Fruit fly (Drosophila melanogaster) whole organism, embryonic: ENCODE results near the gene CG7685.
A peak's percentile ranks its signal among the peaks of the same experiment; 100 is the strongest.

Experiments
- Asciz ChIP-seq: fragments of 200-800 bp; sonication (Bioruptor generic); optimal IDR thresholded peaks from 2 replicates; lab custom pipeline; 2017; ENCODE audit warnings: missing biosample characterization, mild to moderate bottlenecking, missing genetic modification characterization, missing genetic modification reagents
- CG10366 ChIP-seq: fragments of 200-800 bp; sonication (Bioruptor generic); IDR thresholded peaks from 2 replicates; pipeline ENCODE4 v1.3.6; 2022; ENCODE audit warnings: missing biosample characterization, missing genetic modification characterization
- CG11085 ChIP-seq: fragments of 200-800 bp; sonication (Bioruptor generic); IDR thresholded peaks from 2 replicates; pipeline ENCODE4 v1.3.6; 2022; ENCODE audit warnings: missing biosample characterization, missing genetic modification characterization
- CG11560 ChIP-seq: fragments of 200-800 bp; sonication (Bioruptor generic); IDR thresholded peaks from 3 replicates; pipeline ENCODE4 v1.3.6; 2022; ENCODE audit warnings: missing biosample characterization, missing genetic modification characterization
- CG15073 ChIP-seq: fragments of 200-800 bp; sonication (Bioruptor generic); optimal IDR thresholded peaks from 2 replicates; lab custom pipeline; 2016; ENCODE audit warnings: missing biosample characterization, missing genetic modification characterization
- CG15514 ChIP-seq: fragments of 200-800 bp; sonication (Bioruptor generic); optimal IDR thresholded peaks from 3 replicates; lab custom pipeline; 2017; ENCODE audit warnings: missing biosample characterization, missing genetic modification characterization, mild to moderate bottlenecking, moderate library complexity, missing genetic modification reagents
- CG15696 ChIP-seq: fragments of 200-800 bp; sonication (Bioruptor generic); optimal IDR thresholded peaks from 2 replicates; lab custom pipeline; 2019; ENCODE audit warnings: missing biosample characterization, mild to moderate bottlenecking, missing genetic modification characterization, moderate library complexity
- CG17912 ChIP-seq: fragments of 200-800 bp; sonication (Bioruptor generic); optimal IDR thresholded peaks from 2 replicates; lab custom pipeline; 2018; ENCODE audit warnings: missing biosample characterization, mild to moderate bottlenecking, missing genetic modification characterization
- CG18764 ChIP-seq: fragments of 200-800 bp; sonication (Bioruptor generic); optimal IDR thresholded peaks from 3 replicates; lab custom pipeline; 2016; ENCODE audit warnings: missing biosample characterization, missing genetic modification characterization
- CG2120 ChIP-seq: fragments of 200-800 bp; sonication (Bioruptor generic); optimal IDR thresholded peaks from 3 replicates; lab custom pipeline; 2016; ENCODE audit warnings: missing biosample characterization, missing genetic modification characterization
- CG2889 ChIP-seq: fragments of 200-800 bp; sonication (Bioruptor generic); IDR thresholded peaks from 3 replicates; pipeline ENCODE4 v1.3.6; 2022; ENCODE audit warnings: missing biosample characterization, missing genetic modification characterization
- CG30431 ChIP-seq: fragments of 200-800 bp; sonication (Bioruptor generic); optimal IDR thresholded peaks from 2 replicates; lab custom pipeline; 2017; ENCODE audit warnings: missing biosample characterization, missing genetic modification characterization
- CG31441 ChIP-seq: fragments of 200-800 bp; sonication (Bioruptor generic); IDR thresholded peaks from 2 replicates; pipeline ENCODE4 v1.3.6; 2022; ENCODE audit warnings: missing biosample characterization, missing genetic modification characterization
- CG43689 ChIP-seq: fragments of 200-800 bp; sonication (Bioruptor generic); IDR thresholded peaks from 2 replicates; pipeline ENCODE4 v1.3.6; 2022; ENCODE audit warnings: missing biosample characterization, missing genetic modification characterization
- CG6254 ChIP-seq: fragments of 200-800 bp; sonication (Bioruptor generic); optimal IDR thresholded peaks from 3 replicates; lab custom pipeline; 2017; ENCODE audit warnings: mild to moderate bottlenecking, missing biosample characterization, missing genetic modification reagents, missing genetic modification characterization
- CG6272 ChIP-seq: fragments of 200-800 bp; sonication (Bioruptor generic); IDR thresholded peaks from 2 replicates; pipeline ENCODE4 v1.3.6; 2022; ENCODE audit warnings: missing biosample characterization, missing genetic modification characterization
- CG6683 ChIP-seq: fragments of 200-800 bp; sonication (Bioruptor generic); optimal IDR thresholded peaks from 2 replicates; lab custom pipeline; 2017; ENCODE audit warnings: missing biosample characterization, mild to moderate bottlenecking, missing genetic modification characterization, missing genetic modification reagents
- CG7271 ChIP-seq: fragments of 200-800 bp; sonication (Bioruptor generic); optimal IDR thresholded peaks from 2 replicates; lab custom pipeline; 2018; ENCODE audit warnings: missing biosample characterization, mild to moderate bottlenecking, missing genetic modification characterization, moderate library complexity
- CG7928 ChIP-seq: fragments of 200-800 bp; sonication (Bioruptor generic); optimal IDR thresholded peaks from 2 replicates; lab custom pipeline; 2017; ENCODE audit warnings: missing biosample characterization, mild to moderate bottlenecking, missing genetic modification characterization
- CG7963 ChIP-seq: fragments of 200-800 bp; sonication (Bioruptor generic); IDR thresholded peaks from 3 replicates; pipeline ENCODE4 v1.3.6; 2022; ENCODE audit warnings: missing biosample characterization, missing genetic modification characterization; ENCODE audit not compliant: partially characterized antibody
- CG8388 ChIP-seq: fragments of 200-800 bp; sonication (Bioruptor generic); optimal IDR thresholded peaks from 2 replicates; lab custom pipeline; 2019; ENCODE audit warnings: missing biosample characterization, mild to moderate bottlenecking, missing genetic modification characterization, moderate library complexity
- CG9215 ChIP-seq: fragments of 200-800 bp; sonication (Bioruptor generic); IDR thresholded peaks from 2 replicates; pipeline ENCODE4 v1.3.6; 2022; ENCODE audit warnings: missing biosample characterization, missing genetic modification characterization
- Doc2 ChIP-seq: fragments of 200-800 bp; sonication (Bioruptor generic); IDR thresholded peaks from 2 replicates; pipeline ENCODE4 v1.3.6; 2022; ENCODE audit warnings: missing biosample characterization, missing genetic modification characterization
- E2f2 ChIP-seq: fragments of 200-800 bp; sonication (Bioruptor generic); IDR thresholded peaks from 2 replicates; pipeline ENCODE4 v1.3.6; 2022; ENCODE audit warnings: missing biosample characterization, missing genetic modification characterization
- Ets97D ChIP-seq: fragments of 200-800 bp; sonication (Bioruptor generic); optimal IDR thresholded peaks from 3 replicates; lab custom pipeline; 2016; ENCODE audit warnings: missing biosample characterization, missing genetic modification characterization
- H15 ChIP-seq: fragments of 200-800 bp; sonication (Bioruptor generic); IDR thresholded peaks from 3 replicates; pipeline ENCODE4 v1.3.6; 2022; ENCODE audit warnings: missing biosample characterization, missing genetic modification characterization
- HmgD ChIP-seq: fragments of 200-800 bp; sonication (Bioruptor generic); optimal IDR thresholded peaks from 3 replicates; lab custom pipeline; 2016; ENCODE audit warnings: missing biosample characterization, missing genetic modification characterization
- Kr ChIP-seq: fragments of 200-800 bp; sonication (Bioruptor generic); optimal IDR thresholded peaks from 2 replicates; lab custom pipeline; 2017; ENCODE audit warnings: missing biosample characterization, mild to moderate bottlenecking, missing genetic modification characterization
- MBD-R2 ChIP-seq: fragments of 200-800 bp; sonication (Bioruptor generic); IDR thresholded peaks from 2 replicates; pipeline ENCODE4 v1.3.6; 2022; ENCODE audit warnings: missing biosample characterization, missing genetic modification characterization
- Mad ChIP-seq: fragments of 200-800 bp; sonication (Bioruptor generic); optimal IDR thresholded peaks from 2 replicates; lab custom pipeline; 2016; ENCODE audit warnings: missing biosample characterization, missing genetic modification characterization
- Mes4 ChIP-seq: fragments of 200-800 bp; sonication (Bioruptor generic); optimal IDR thresholded peaks from 2 replicates; lab custom pipeline; 2016; ENCODE audit warnings: missing biosample characterization, missing genetic modification characterization
- Neu2 ChIP-seq: fragments of 200-800 bp; sonication (Bioruptor generic); optimal IDR thresholded peaks from 3 replicates; lab custom pipeline; 2016; ENCODE audit warnings: missing biosample characterization, missing genetic modification characterization, borderline replicate concordance
- Side ChIP-seq: fragments of 200-800 bp; sonication (Bioruptor generic); optimal IDR thresholded peaks from 2 replicates; lab custom pipeline; 2016; ENCODE audit warnings: missing biosample characterization, missing genetic modification characterization
- Trl ChIP-seq, 3 experiments: fragments of >200 bp in 2 of 3; fragments of 200-800 bp in 1 of 3; sonication (Bioruptor generic) in 1 of 3; optimal IDR thresholded peaks; 2 replicates in 1 of 3; 3 replicates in 2 of 3; lab custom pipeline; 2016 to 2017; ENCODE audit warnings: missing biosample characterization in 1 of 3, missing genetic modification characterization in 1 of 3
- ato ChIP-seq: fragments of 200-800 bp; sonication (Bioruptor generic); IDR thresholded peaks from 2 replicates; pipeline ENCODE4 v1.3.6; 2022; ENCODE audit warnings: missing biosample characterization, missing genetic modification characterization; ENCODE audit not compliant: partially characterized antibody
- corto ChIP-seq: fragments of 200-800 bp; sonication (Bioruptor generic); optimal IDR thresholded peaks from 2 replicates; lab custom pipeline; 2016; ENCODE audit warnings: missing biosample characterization, mild to moderate bottlenecking, missing genetic modification characterization, moderate library complexity
- dati ChIP-seq: fragments of 200-800 bp; sonication (Bioruptor generic); IDR thresholded peaks from 2 replicates; pipeline ENCODE4 v1.3.6; 2022; ENCODE audit warnings: missing biosample characterization, missing genetic modification characterization
- eve ChIP-seq, 2 experiments: fragments of >200 bp; optimal IDR thresholded peaks; 2 replicates each; lab custom pipeline; 2017; ENCODE audit warnings: missing biosample characterization in 2 of 2, missing genetic modification characterization in 2 of 2
- fd64A ChIP-seq: fragments of 200-800 bp; sonication (Bioruptor generic); optimal IDR thresholded peaks from 3 replicates; lab custom pipeline; 2018; ENCODE audit warnings: missing biosample characterization, mild to moderate bottlenecking, missing genetic modification characterization
- ham ChIP-seq: fragments of 200-800 bp; sonication (Bioruptor generic); IDR thresholded peaks from 2 replicates; pipeline ENCODE4 v1.3.6; 2022; ENCODE audit warnings: missing biosample characterization, missing genetic modification characterization
- luna ChIP-seq: fragments of 200-800 bp; sonication (Bioruptor generic); optimal IDR thresholded peaks from 2 replicates; lab custom pipeline; 2016; ENCODE audit warnings: missing biosample characterization, missing genetic modification characterization
- onecut ChIP-seq: fragments of 200-800 bp; sonication (Bioruptor generic); IDR thresholded peaks from 2 replicates; pipeline ENCODE4 v1.3.6; 2022; ENCODE audit warnings: missing biosample characterization, missing genetic modification characterization
- peb ChIP-seq: fragments of 200-800 bp; sonication (Bioruptor generic); IDR thresholded peaks from 2 replicates; pipeline ENCODE4 v1.3.6; 2022; ENCODE audit warnings: missing biosample characterization, missing genetic modification characterization
- repo ChIP-seq: fragments of 200-800 bp; sonication (Bioruptor generic); optimal IDR thresholded peaks from 2 replicates; lab custom pipeline; 2016; ENCODE audit warnings: missing biosample characterization, missing genetic modification characterization
- salm ChIP-seq: fragments of 200-800 bp; sonication (Bioruptor generic); optimal IDR thresholded peaks from 2 replicates; lab custom pipeline; 2018; ENCODE audit warnings: missing biosample characterization, mild to moderate bottlenecking, missing genetic modification characterization
- sr ChIP-seq: fragments of 200-800 bp; sonication (Bioruptor generic); IDR thresholded peaks from 3 replicates; pipeline ENCODE4 v1.3.6; 2022; ENCODE audit warnings: missing biosample characterization, missing genetic modification characterization
- tap ChIP-seq: fragments of 200-800 bp; optimal IDR thresholded peaks from 3 replicates; lab custom pipeline; 2019; ENCODE audit warnings: missing biosample characterization, mild to moderate bottlenecking, missing genetic modification characterization, moderate library complexity
- trh ChIP-seq: fragments of 200-800 bp; sonication (Bioruptor generic); optimal IDR thresholded peaks from 2 replicates; lab custom pipeline; 2016; ENCODE audit warnings: missing biosample characterization, missing genetic modification characterization
- wek ChIP-seq: fragments of 200-800 bp; sonication (Bioruptor generic); optimal IDR thresholded peaks from 3 replicates; lab custom pipeline; 2018; ENCODE audit warnings: missing biosample characterization, mild to moderate bottlenecking, missing genetic modification characterization, moderate library complexity

Gene CG7685

dm6 chr3R:18438827-18439717 is 34.3 kb downstream of the CG7685 start (continued):
- peak; percentile 54 for TF ChIP-seq CG18764
- TF ChIP-seq ato (GFP tag; lab: Robert Waterston, UW) = no peak
- no peak for TF ChIP-seq CG11085 (GFP tag; lab: Robert Waterston, UW)
- no peak for TF ChIP-seq CG15696 (tag; lab: Kevin White, UChicago)
- TF ChIP-seq trh (GFP tag; lab: Kevin White, UChicago) = peak; percentile 40
- peak; percentile 78 for TF ChIP-seq fd64A (GFP tag; lab: Kevin White, UChicago)
- TF ChIP-seq CG30431 (GFP tag; lab: Kevin White, UChicago) = peak; percentile 1
- TF ChIP-seq CG2889 (GFP tag; lab: Robert Waterston, UW) = 0 out of 3 replicates have a peak, but pooled peaks have one; percentile 24
- no peak for TF ChIP-seq corto
- no peak for TF ChIP-seq HmgD (GFP tag; lab: Kevin White, UChicago)
- peak; percentile 19; the same call in 1 of the 2 replicates for TF ChIP-seq E2f2 (GFP tag; lab: Robert Waterston, UW)
- TF ChIP-seq CG7963 = no peak
- no peak for TF ChIP-seq CG8388 (GFP tag; lab: Kevin White, UChicago)
- peak; percentile 53 for TF ChIP-seq CG15514 (GFP tag; lab: Kevin White, UChicago)
- TF ChIP-seq wek (GFP tag; lab: Kevin White, UChicago) = peak; percentile 70
- TF ChIP-seq Side (GFP tag; lab: Kevin White, UChicago) = peak; percentile 54
- no peak for TF ChIP-seq CG15073 (GFP tag; lab: Kevin White, UChicago)
- TF ChIP-seq Mad (GFP tag; lab: Kevin White, UChicago) = no peak
- no peak for TF ChIP-seq CG7271 (tag; lab: Kevin White, UChicago)
- TF ChIP-seq CG6683 (GFP tag; lab: Kevin White, UChicago) = no peak
- no peak for TF ChIP-seq Ets97D (GFP tag; lab: Kevin White, UChicago)
- peak; percentile 55 for TF ChIP-seq CG9215 (GFP tag; lab: Robert Waterston, UW)
- TF ChIP-seq repo (GFP tag; lab: Kevin White, UChicago) = peak; percentile 10
- 0 out of 2 replicates have a peak, but pooled peaks have one; percentile 24 for TF ChIP-seq CG43689
- peak; percentile 16; the same call in 1 of the 2 replicates for TF ChIP-seq onecut (GFP tag; lab: Robert Waterston, UW)
- TF ChIP-seq CG2120 (GFP tag; lab: Kevin White, UChicago) = peak; percentile 77
- TF ChIP-seq Asciz (GFP tag; lab: Kevin White, UChicago) = peak; percentile 78
- no peak for TF ChIP-seq ham (GFP tag; lab: Robert Waterston, UW)
- peak; percentile 6 for TF ChIP-seq CG7928 (GFP tag; lab: Kevin White, UChicago)
- no peak for TF ChIP-seq Trl (optimal IDR thresholded peaks at IDR 0.05; lab: Kevin White, UChicago)
- TF ChIP-seq Trl (GFP tag; optimal IDR thresholded peaks at IDR 0.05; lab: Kevin White, UChicago) = peak; percentile 57
- TF ChIP-seq H15 (GFP tag; lab: Robert Waterston, UW) = no peak
- TF ChIP-seq CG11560 = no peak
- no peak for TF ChIP-seq Kr
- TF ChIP-seq salm (tag; lab: Kevin White, UChicago) = peak; percentile 22
- TF ChIP-seq peb (GFP tag; lab: Robert Waterston, UW) = no peak
- no peak; the same call in 1 of the 2 replicates for TF ChIP-seq CG10366 (GFP tag; lab: Robert Waterston, UW)
- TF ChIP-seq CG6272 (GFP tag; lab: Robert Waterston, UW) = no peak
- peak; percentile 64 for TF ChIP-seq Mes4 (GFP tag; lab: Kevin White, UChicago)
- 0 out of 2 replicates have a peak, but pooled peaks have one; percentile 35 for TF ChIP-seq CG31441
- TF ChIP-seq luna (GFP tag; lab: Kevin White, UChicago) = no peak
- TF ChIP-seq dati (GFP tag; lab: Robert Waterston, UW) = no peak
- peak; percentile 34 for TF ChIP-seq CG6254
- TF ChIP-seq sr (GFP tag; lab: Robert Waterston, UW) = peak; percentile 79
- no peak for TF ChIP-seq tap
- TF ChIP-seq Doc2 (GFP tag; lab: Robert Waterston, UW) = no peak
- no peak for TF ChIP-seq Neu2 (GFP tag; lab: Kevin White, UChicago)
- no peak; the same call in 1 of the 2 replicates for TF ChIP-seq MBD-R2 (GFP tag; lab: Robert Waterston, UW)
- TF ChIP-seq CG17912 (GFP tag; lab: Kevin White, UChicago) = no peak
- peak in 1 of 2 experiments; percentile 54 for TF ChIP-seq eve (GFP tag; optimal IDR thresholded peaks at IDR 0.05; lab: Kevin White, UChicago)
